Fruit fly (Drosophila melanogaster) whole organism: ENCODE data around the gene CG14325.

ENCODE experiments used
- CG8478 ChIP-seq: fragments of >200 bp; optimal IDR thresholded peaks from 2 replicates; lab custom pipeline; 2018; ENCODE audit warnings: inconsistent platforms
- psq ChIP-seq: fragments of >200 bp; optimal IDR thresholded peaks from 2 replicates; lab custom pipeline; 2017

- TF ChIP-seq psq, result no peak
- TF ChIP-seq CG8478, result no peak
Measured at dm6 chr3R:17631176-17631865, 4.4 kb downstream of the CG14325 start.
